Worm (Caenorhabditis elegans) whole organism, L2 larva: Measurements from ENCODE around the gene mob-4.

Experiments
- nhr-77 ChIP-seq: fragments of 150-350 bp; optimal IDR thresholded peaks from 2 replicates; lab custom pipeline; 2014; ENCODE audit warnings: missing biosample characterization, missing genetic modification characterization
- sma-9 ChIP-seq, 2 experiments: fragments of 150-350 bp in 1 of 2; sonication (generic microtip) in 1 of 2; optimal IDR thresholded peaks; 2 replicates each; lab custom pipeline; 2014 to 2016; ENCODE audit warnings: missing genetic modification characterization in 2 of 2, mild to moderate bottlenecking in 1 of 2, missing biosample characterization in 1 of 2, missing compliant biosample characterization in 1 of 2, missing genetic modification reagents in 1 of 2, moderate library complexity in 1 of 2

ce11 chrIII:8262599-8262998 lies 37.7 kb downstream of the mob-4 start:
- TF ChIP-seq sma-9 (GFP tag; optimal IDR thresholded peaks at IDR 0.05; lab: Kevin White, UChicago), result no peak
- no peak for TF ChIP-seq sma-9 (tag; optimal IDR thresholded peaks at IDR 0.05; lab: Kevin White, UChicago)
- no peak for TF ChIP-seq nhr-77
